Fruit fly (Drosophila melanogaster): ENCODE results near the gene CG14130.

CG14130 gene

DNA sequence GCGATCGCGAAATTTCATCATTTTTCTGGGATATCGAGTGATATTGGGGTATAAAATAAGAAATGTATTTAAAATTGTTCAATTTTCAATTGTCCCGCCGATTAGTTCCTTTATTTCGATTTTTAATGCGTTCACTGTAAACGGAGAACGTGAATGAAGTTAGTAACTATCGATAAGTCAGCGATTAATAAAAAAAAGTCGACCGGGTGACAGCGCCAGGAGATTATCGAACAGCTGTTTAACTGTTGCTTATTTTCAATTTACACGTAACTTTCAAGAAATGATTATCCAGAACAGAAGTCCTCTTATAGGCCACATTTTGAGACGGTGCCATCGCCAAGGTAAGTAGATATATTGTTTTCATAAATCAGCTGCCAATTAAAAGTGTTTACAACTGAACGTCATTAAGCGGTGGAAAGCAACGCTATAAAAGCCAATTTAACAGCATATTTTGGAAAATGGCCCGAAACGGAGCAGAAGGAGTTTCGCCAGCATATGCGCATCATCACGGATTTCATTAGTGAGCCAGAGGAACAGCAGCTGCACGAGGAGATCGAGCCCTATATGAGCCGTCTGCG, at the start of gene CG14130:
Gene CG14130 (plus strand): TSS at position 225 of the 578 bp plus-strand sequence.
- TF ChIP-seq ash1 (GFP tag; optimal IDR thresholded peaks at IDR 0.05) (no peak), Hr3 (GFP tag; optimal IDR thresholded peaks at IDR 0.05) (no peak), sens (GFP tag) (peak; percentile 81), Stat92E (GFP tag; optimal IDR thresholded peaks at IDR 0.05) (no peak), CG12155 (GFP tag; optimal IDR thresholded peaks at IDR 0.05) (no peak), CG4328 (GFP tag; optimal IDR thresholded peaks at IDR 0.05) (no peak), Med (GFP tag) (peak; percentile 75), sima (GFP tag; optimal IDR thresholded peaks at IDR 0.05) (no peak), peb (GFP tag; IDR thresholded peaks at IDR 0.05) (no peak), CG18011 (GFP tag; optimal IDR thresholded peaks at IDR 0.05) (no peak), ro (GFP tag; IDR thresholded peaks at IDR 0.05) (no peak), CG18764 (GFP tag; optimal IDR thresholded peaks at IDR 0.05) (no peak), CG4617 (GFP tag; optimal IDR thresholded peaks at IDR 0.05; ENCODE audit: borderline replicate concordance) (peak; percentile 22), phol (tag; optimal IDR thresholded peaks at IDR 0.05) (peak; percentile 1), chif (GFP tag; optimal IDR thresholded peaks at IDR 0.05) (no peak), CG3726 (GFP tag; IDR thresholded peaks at IDR 0.05) (no peak), btn (GFP tag; optimal IDR thresholded peaks at IDR 0.05) (no peak), Ets97D (GFP tag; optimal IDR thresholded peaks at IDR 0.05) (peak; percentile 34), bigmax (GFP tag; optimal IDR thresholded peaks at IDR 0.05) (no peak), CG6689 (GFP tag; IDR thresholded peaks at IDR 0.05) (no peak), onecut (GFP tag; IDR thresholded peaks at IDR 0.05) (no peak), CG2116 (GFP tag; optimal IDR thresholded peaks at IDR 0.05) (peak; percentile 94), BEAF-32 (GFP tag; optimal IDR thresholded peaks at IDR 0.05) (peak; percentile 88), CG8478 (optimal IDR thresholded peaks at IDR 0.05) (no peak), CG42726 (GFP tag; IDR thresholded peaks at IDR 0.05; ENCODE audit: partially characterized antibody) (peak; percentile 68; the same call in 1 of the 2 replicates), ranshi (GFP tag; IDR thresholded peaks at IDR 0.05) (no peak), MESR4 (GFP tag; optimal IDR thresholded peaks at IDR 0.05) (peak; percentile 10), fd96Cb (tag; optimal IDR thresholded peaks at IDR 0.05) (no peak), CG2129 (GFP tag; IDR thresholded peaks at IDR 0.05; ENCODE audit: partially characterized antibody) (peak; percentile 86), Sry-β (GFP tag; optimal IDR thresholded peaks at IDR 0.05) (no peak), CG14710 (tag; optimal IDR thresholded peaks at IDR 0.05) (peak; percentile 42), lola (GFP tag; optimal IDR thresholded peaks at IDR 0.05) (no peak), CG14441 (GFP tag; IDR thresholded peaks at IDR 0.05) (no peak), Gsc (GFP tag; IDR thresholded peaks at IDR 0.05) (no peak), E2f2 (GFP tag; IDR thresholded peaks at IDR 0.05) (peak; percentile 98), CG3065 (GFP tag; optimal IDR thresholded peaks at IDR 0.05) (no peak), tio (GFP tag; optimal IDR thresholded peaks at IDR 0.05) (no peak), H2.0 (GFP tag; IDR thresholded peaks at IDR 0.05) (no peak), Deaf1 (tag; optimal IDR thresholded peaks at IDR 0.05) (no peak), Nf-YC (tag; optimal IDR thresholded peaks at IDR 0.05) (no peak), Eip74EF (GFP tag; optimal IDR thresholded peaks at IDR 0.05) (no peak), eyg (GFP tag; optimal IDR thresholded peaks at IDR 0.05) (no peak), vnd (GFP tag; IDR thresholded peaks at IDR 0.05; ENCODE audit: partially characterized antibody) (peak; percentile 79), zen2 (GFP tag; IDR thresholded peaks at IDR 0.05; ENCODE audit: partially characterized antibody) (peak; percentile 96), CG7357 (GFP tag; IDR thresholded peaks at IDR 0.05) (no peak), hbn (GFP tag; IDR thresholded peaks at IDR 0.05; ENCODE audit: partially characterized antibody) (peak; percentile 94), HLH4C (GFP tag; IDR thresholded peaks at IDR 0.05; ENCODE audit: partially characterized antibody) (peak; percentile 96), CG33557 (GFP tag; optimal IDR thresholded peaks at IDR 0.05) (no peak), PHDP (tag; optimal IDR thresholded peaks at IDR 0.05) (no peak), Sry-δ (GFP tag; optimal IDR thresholded peaks at IDR 0.05) (peak; percentile 91)

Data from whole organism, embryonic.